Fruit fly (Drosophila melanogaster): ENCODE data around the gene CG9135.

The CG9135 gene

DNA sequence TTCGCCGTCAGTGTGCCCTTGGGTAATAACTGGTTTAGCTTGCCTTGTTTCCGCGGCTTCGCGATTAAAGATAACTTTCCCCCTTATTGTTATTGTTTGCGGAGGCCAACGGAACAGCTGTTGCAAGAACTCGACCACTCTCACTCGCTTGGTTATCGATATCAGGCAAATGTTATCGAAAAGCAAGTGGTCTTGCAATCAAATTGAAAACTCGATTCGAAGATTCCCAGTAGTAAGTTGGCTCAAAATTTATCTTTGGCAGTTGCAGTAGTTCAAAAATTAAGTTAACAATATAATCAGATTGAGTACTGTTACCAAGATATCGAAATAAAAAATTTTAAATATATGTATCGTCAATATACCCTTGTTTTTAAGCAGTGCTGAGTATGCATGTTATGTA lies 15.2 kb downstream of the CG9135 start, which contains the start of the genes Fbw5 and CG9147 (continued):
- TF ChIP-seq gem (tag; optimal IDR thresholded peaks at IDR 0.05), result peak; percentile 100
- TF ChIP-seq Dek (tag; optimal IDR thresholded peaks at IDR 0.05), result peak; percentile 100
- peak; percentile 99 for TF ChIP-seq CG31441 (GFP tag; IDR thresholded peaks at IDR 0.05)
- peak; percentile 99 for TF ChIP-seq cas (GFP tag; IDR thresholded peaks at IDR 0.05)
- peak; percentile 100 for TF ChIP-seq nmo (GFP tag; optimal IDR thresholded peaks at IDR 0.05)
- peak; percentile 93 for TF ChIP-seq CG4360 (GFP tag; IDR thresholded peaks at IDR 0.05)
- peak; percentile 99 for TF ChIP-seq crc (GFP tag; optimal IDR thresholded peaks at IDR 0.05)
- TF ChIP-seq ro (GFP tag; IDR thresholded peaks at IDR 0.05), result peak; percentile 99
- no peak; the same call in 2 of the 3 replicates for TF ChIP-seq vnd (GFP tag; IDR thresholded peaks at IDR 0.05; ENCODE audit: partially characterized antibody)
- peak; percentile 99 for TF ChIP-seq CG1233 (GFP tag; optimal IDR thresholded peaks at IDR 0.05)
- peak; percentile 99 for TF ChIP-seq shn (GFP tag; optimal IDR thresholded peaks at IDR 0.05)
- peak; percentile 99 for TF ChIP-seq gsb (GFP tag; IDR thresholded peaks at IDR 0.05)
- TF ChIP-seq CG12155 (GFP tag; optimal IDR thresholded peaks at IDR 0.05), result peak; percentile 99
- TF ChIP-seq CG13775 (GFP tag; optimal IDR thresholded peaks at IDR 0.05), result peak; percentile 99
- TF ChIP-seq sc (optimal IDR thresholded peaks at IDR 0.05), result no peak
- TF ChIP-seq sc (GFP tag; optimal IDR thresholded peaks at IDR 0.05), result peak; percentile 99
- TF ChIP-seq twi (tag; optimal IDR thresholded peaks at IDR 0.05), result peak; percentile 98
- peak; percentile 75 for TF ChIP-seq Sry-β (GFP tag; optimal IDR thresholded peaks at IDR 0.05)
- TF ChIP-seq lov (optimal IDR thresholded peaks at IDR 0.05), result no peak
- peak; percentile 99 for TF ChIP-seq lov (GFP tag; IDR thresholded peaks at IDR 0.05)
- peak; percentile 100 for TF ChIP-seq CG7556 (GFP tag; optimal IDR thresholded peaks at IDR 0.05)
- peak; percentile 99 for TF ChIP-seq corto (GFP tag; optimal IDR thresholded peaks at IDR 0.05)
- peak; percentile 83 for TF ChIP-seq CG4328 (GFP tag; optimal IDR thresholded peaks at IDR 0.05)
- TF ChIP-seq CG17385 (GFP tag; optimal IDR thresholded peaks at IDR 0.05), result peak; percentile 100
- peak; percentile 100 for TF ChIP-seq slbo (GFP tag; IDR thresholded peaks at IDR 0.05)
- peak; percentile 100 for TF ChIP-seq HmgZ (tag; optimal IDR thresholded peaks at IDR 0.05)
- TF ChIP-seq trh (GFP tag; optimal IDR thresholded peaks at IDR 0.05), result peak; percentile 99
- peak; percentile 100 for TF ChIP-seq vvl (GFP tag; IDR thresholded peaks at IDR 0.05)
- TF ChIP-seq nerfin-1 (tag; optimal IDR thresholded peaks at IDR 0.05), result peak; percentile 97
- peak; percentile 100 for TF ChIP-seq Oli (tag; optimal IDR thresholded peaks at IDR 0.05)
- TF ChIP-seq Meics (GFP tag; optimal IDR thresholded peaks at IDR 0.05), result peak; percentile 99
- peak; percentile 99 for TF ChIP-seq tap (tag; optimal IDR thresholded peaks at IDR 0.05)
- peak; percentile 96; the same call in 1 of the 2 replicates for TF ChIP-seq Gsc (GFP tag; IDR thresholded peaks at IDR 0.05)
- peak; percentile 56 for TF ChIP-seq CG9797 (GFP tag; optimal IDR thresholded peaks at IDR 0.05)
- peak; percentile 98 for TF ChIP-seq Fer1 (GFP tag; optimal IDR thresholded peaks at IDR 0.05)
- TF ChIP-seq Bdp1 (GFP tag; optimal IDR thresholded peaks at IDR 0.05), result peak; percentile 96
- TF ChIP-seq Aef1 (GFP tag; IDR thresholded peaks at IDR 0.05), result peak; percentile 99
- peak; percentile 88 for TF ChIP-seq Sry-δ (GFP tag; optimal IDR thresholded peaks at IDR 0.05)
- peak; percentile 100 for TF ChIP-seq CG4854 (GFP tag; optimal IDR thresholded peaks at IDR 0.05)
- TF ChIP-seq cad (GFP tag; optimal IDR thresholded peaks at IDR 0.05), result no peak
- TF ChIP-seq chinmo (GFP tag; IDR thresholded peaks at IDR 0.05; ENCODE audit: partially characterized antibody), result 0 out of 4 replicates have a peak, but pooled peaks have one; percentile 11
- TF ChIP-seq CG34422 (GFP tag; IDR thresholded peaks at IDR 0.05), result peak; percentile 99
- TF ChIP-seq NfI (GFP tag; optimal IDR thresholded peaks at IDR 0.05), result peak; percentile 100
- peak; percentile 99 for TF ChIP-seq fd102C (GFP tag; optimal IDR thresholded peaks at IDR 0.05)
- peak; percentile 99 for TF ChIP-seq Rx (GFP tag; IDR thresholded peaks at IDR 0.05)
- TF ChIP-seq seq (GFP tag; IDR thresholded peaks at IDR 0.05), result peak; percentile 100
- TF ChIP-seq CG18599 (GFP tag; optimal IDR thresholded peaks at IDR 0.05), result peak; percentile 99
- TF ChIP-seq Trl (optimal IDR thresholded peaks at IDR 0.05), result no peak
- peak; percentile 100 for TF ChIP-seq Trl (GFP tag; optimal IDR thresholded peaks at IDR 0.05)
- peak; percentile 98 for TF ChIP-seq ac (GFP tag; optimal IDR thresholded peaks at IDR 0.05)
- peak; percentile 98 for TF ChIP-seq sug (tag; optimal IDR thresholded peaks at IDR 0.05)
- TF ChIP-seq E2f2 (GFP tag; IDR thresholded peaks at IDR 0.05), result peak; percentile 95
